Fruit fly (Drosophila melanogaster): ENCODE data around the gene ValRS-m.

ValRS-m gene

dm6 chr3L:8954648-8955033, 9.9 kb downstream of the ValRS-m start, which contains the start of gene GNBP3 (continued):
- TF ChIP-seq nerfin-2 (GFP tag; IDR thresholded peaks at IDR 0.05; ENCODE audit: partially characterized antibody) (no peak), Mes4 (GFP tag; optimal IDR thresholded peaks at IDR 0.05) (no peak), lov (optimal IDR thresholded peaks at IDR 0.05) (no peak), lov (GFP tag; IDR thresholded peaks at IDR 0.05) (0 out of 3 replicates have a peak, but pooled peaks have one; percentile 26), jumu (GFP tag; optimal IDR thresholded peaks at IDR 0.05) (no peak), Abd-B (GFP tag; optimal IDR thresholded peaks at IDR 0.05) (peak; percentile 54), chif (GFP tag; optimal IDR thresholded peaks at IDR 0.05) (no peak), CG12219 (GFP tag; optimal IDR thresholded peaks at IDR 0.05) (no peak), Neu2 (GFP tag; optimal IDR thresholded peaks at IDR 0.05; ENCODE audit: borderline replicate concordance) (no peak), E2f1 (GFP tag; IDR thresholded peaks at IDR 0.05) (no peak), CG6254 (GFP tag; optimal IDR thresholded peaks at IDR 0.05) (peak; percentile 64), CG9437 (GFP tag; optimal IDR thresholded peaks at IDR 0.05) (no peak), hb (GFP tag; IDR thresholded peaks at IDR 0.05; ENCODE audit: partially characterized antibody) (no peak), CG7372 (GFP tag; IDR thresholded peaks at IDR 0.05) (0 out of 2 replicates have a peak, but pooled peaks have one; percentile 37), CG7987 (GFP tag; optimal IDR thresholded peaks at IDR 0.05) (no peak), salm (tag; optimal IDR thresholded peaks at IDR 0.05) (no peak), hkb (optimal IDR thresholded peaks at IDR 0.05) (no peak), hkb (GFP tag; IDR thresholded peaks at IDR 0.05) (peak; percentile 87), ftz-f1 (GFP tag; optimal IDR thresholded peaks at IDR 0.05) (no peak), HHEX (GFP tag; optimal IDR thresholded peaks at IDR 0.05) (peak; percentile 77), Max (GFP tag; optimal IDR thresholded peaks at IDR 0.05) (peak; percentile 85), Oli (tag; optimal IDR thresholded peaks at IDR 0.05) (peak; percentile 19), CG42726 (GFP tag; IDR thresholded peaks at IDR 0.05; ENCODE audit: partially characterized antibody) (no peak), Pdp1 (GFP tag; optimal IDR thresholded peaks at IDR 0.05) (peak in 1 of 2 experiments; percentile 48), Bgb (GFP tag; IDR thresholded peaks at IDR 0.05; ENCODE audit: partially characterized antibody) (no peak), lilli (GFP tag; optimal IDR thresholded peaks at IDR 0.05) (peak; percentile 64), Med (GFP tag) (peak; percentile 78), CG8281 (tag; optimal IDR thresholded peaks at IDR 0.05) (peak; percentile 49), CG17802 (tag; optimal IDR thresholded peaks at IDR 0.05) (no peak), CG11695 (GFP tag; IDR thresholded peaks at IDR 0.05) (peak; percentile 65; the same call in 2 of the 3 replicates), Ada2b (GFP tag; IDR thresholded peaks at IDR 0.05) (peak; percentile 69), CG8478 (optimal IDR thresholded peaks at IDR 0.05) (no peak), jigr1 (GFP tag; IDR thresholded peaks at IDR 0.05) (no peak), CoRest (tag; optimal IDR thresholded peaks at IDR 0.05) (peak; percentile 35), HLH54F (GFP tag; optimal IDR thresholded peaks at IDR 0.05) (peak; percentile 9), Oaz (GFP tag; IDR thresholded peaks at IDR 0.05) (no peak), sug (tag; optimal IDR thresholded peaks at IDR 0.05) (no peak), Camta (GFP tag; optimal IDR thresholded peaks at IDR 0.05) (peak; percentile 51), CG12942 (GFP tag; optimal IDR thresholded peaks at IDR 0.05) (no peak), lbe (GFP tag; optimal IDR thresholded peaks at IDR 0.05) (peak; percentile 96), E2f2 (GFP tag; IDR thresholded peaks at IDR 0.05) (0 out of 2 replicates have a peak, but pooled peaks have one; percentile 8), CG3847 (GFP tag; IDR thresholded peaks at IDR 0.05) (0 out of 2 replicates have a peak, but pooled peaks have one; percentile 7), shn (GFP tag; optimal IDR thresholded peaks at IDR 0.05) (no peak), CG11696 (GFP tag; IDR thresholded peaks at IDR 0.05) (no peak), Ets65A (GFP tag) (peak; percentile 38), zen (tag; optimal IDR thresholded peaks at IDR 0.05) (peak; percentile 3), H15 (GFP tag; IDR thresholded peaks at IDR 0.05) (no peak), CG13123 (GFP tag; optimal IDR thresholded peaks at IDR 0.05) (no peak), CG6272 (GFP tag; IDR thresholded peaks at IDR 0.05) (0 out of 2 replicates have a peak, but pooled peaks have one; percentile 19), CG9817 (tag; optimal IDR thresholded peaks at IDR 0.05) (peak; percentile 17), gfzf (GFP tag; optimal IDR thresholded peaks at IDR 0.05) (no peak), CG11723 (GFP tag; optimal IDR thresholded peaks at IDR 0.05) (no peak)

Measured in whole organism, embryonic.